Worm (Caenorhabditis elegans) whole organism, late embryonic: ENCODE measurements around the gene coa-4.

Experiments used
- F13H6.1 ChIP-seq: sonication (generic microtip); optimal IDR thresholded peaks from 2 replicates; lab custom pipeline; 2016; ENCODE audit warnings: missing genetic modification characterization, missing compliant biosample characterization
- T23F11.4 ChIP-seq: fragments of 200-800 bp; sonication (Bioruptor generic); optimal IDR thresholded peaks from 2 replicates; lab custom pipeline; 2018; ENCODE audit warnings: mild to moderate bottlenecking, missing genetic modification characterization, missing compliant biosample characterization
- ama-1 ChIP-seq: fragments of 150-350 bp; optimal IDR thresholded peaks from 2 replicates; lab custom pipeline; 2014
- ceh-14 ChIP-seq: sonication (generic microtip); optimal IDR thresholded peaks from 2 replicates; lab custom pipeline; 2016; ENCODE audit warnings: missing genotype, missing genetic modification characterization, missing compliant biosample characterization
- ceh-19 ChIP-seq: fragments of 200-800 bp; sonication (Bioruptor generic); optimal IDR thresholded peaks from 2 replicates; lab custom pipeline; 2018; ENCODE audit warnings: mild to moderate bottlenecking, missing genetic modification characterization, missing compliant biosample characterization
- ceh-2 ChIP-seq: sonication (generic microtip); optimal IDR thresholded peaks from 2 replicates; lab custom pipeline; 2016; ENCODE audit warnings: missing genotype, missing genetic modification characterization, missing compliant biosample characterization
- ceh-30 ChIP-seq: fragments of 150-350 bp; optimal IDR thresholded peaks from 2 replicates; lab custom pipeline; 2014; ENCODE audit warnings: missing biosample characterization, missing genetic modification characterization
- ceh-48 ChIP-seq: sonication (generic microtip); optimal IDR thresholded peaks from 2 replicates; lab custom pipeline; 2016; ENCODE audit warnings: missing genetic modification characterization, inconsistent platforms, missing compliant biosample characterization
- dmd-4 ChIP-seq: sonication (generic microtip); optimal IDR thresholded peaks from 2 replicates; lab custom pipeline; 2016; ENCODE audit warnings: borderline replicate concordance, missing genetic modification characterization, missing compliant biosample characterization
- elt-2 ChIP-seq: sonication (generic microtip); optimal IDR thresholded peaks from 2 replicates; lab custom pipeline; 2016; ENCODE audit warnings: missing genetic modification reagents, missing genetic modification characterization, missing compliant biosample characterization
- elt-4 ChIP-seq: sonication (generic microtip); optimal IDR thresholded peaks from 2 replicates; lab custom pipeline; 2016; ENCODE audit warnings: missing genetic modification characterization, missing compliant biosample characterization
- eyg-1 ChIP-seq: sonication (generic microtip); optimal IDR thresholded peaks from 2 replicates; lab custom pipeline; 2016; ENCODE audit warnings: missing genotype, missing genetic modification characterization, missing compliant biosample characterization
- fkh-10 ChIP-seq: fragments of 150-350 bp; optimal IDR thresholded peaks from 2 replicates; lab custom pipeline; 2014; ENCODE audit warnings: missing biosample characterization, missing genetic modification reagents, missing genetic modification characterization
- fkh-6 ChIP-seq: sonication (generic microtip); optimal IDR thresholded peaks from 2 replicates; lab custom pipeline; 2016; ENCODE audit warnings: missing genetic modification characterization, missing compliant biosample characterization
- gmeb-2 ChIP-seq: sonication (generic microtip); optimal IDR thresholded peaks from 2 replicates; lab custom pipeline; 2016; ENCODE audit warnings: missing genetic modification characterization, inconsistent platforms, missing compliant biosample characterization
- hlh-13 ChIP-seq: fragments of 200-800 bp; sonication (Bioruptor generic); optimal IDR thresholded peaks from 2 replicates; lab custom pipeline; 2018; ENCODE audit warnings: mild to moderate bottlenecking, missing genetic modification characterization, missing compliant biosample characterization
- hlh-15 ChIP-seq: sonication (generic microtip); optimal IDR thresholded peaks from 2 replicates; lab custom pipeline; 2016; ENCODE audit warnings: missing genetic modification characterization, missing compliant biosample characterization
- hlh-30 ChIP-seq: sonication (generic microtip); optimal IDR thresholded peaks from 2 replicates; lab custom pipeline; 2017; ENCODE audit warnings: antibody characterized with exemption, missing genetic modification characterization, missing compliant biosample characterization; ENCODE audit not compliant: insufficient read depth
- hlh-6 ChIP-seq: sonication (generic microtip); optimal IDR thresholded peaks from 2 replicates; lab custom pipeline; 2016; ENCODE audit warnings: missing genotype, missing genetic modification characterization, missing compliant biosample characterization
- hlh-8 ChIP-seq: sonication (generic microtip); optimal IDR thresholded peaks from 2 replicates; lab custom pipeline; 2016; ENCODE audit warnings: missing genotype, missing genetic modification characterization, missing compliant biosample characterization
- lim-6 ChIP-seq: sonication (generic microtip); optimal IDR thresholded peaks from 2 replicates; lab custom pipeline; 2016; ENCODE audit warnings: missing genetic modification characterization, missing compliant biosample characterization
- madf-2 ChIP-seq: sonication (generic microtip); optimal IDR thresholded peaks from 2 replicates; lab custom pipeline; 2017; ENCODE audit warnings: missing genetic modification characterization, missing compliant biosample characterization
- mec-3 ChIP-seq: sonication (generic microtip); optimal IDR thresholded peaks from 2 replicates; lab custom pipeline; 2016; ENCODE audit warnings: borderline replicate concordance, missing genetic modification characterization, missing compliant biosample characterization
- nfya-1 ChIP-seq: sonication (generic microtip); optimal IDR thresholded peaks from 2 replicates; lab custom pipeline; 2017; ENCODE audit warnings: missing genetic modification characterization, mild to moderate bottlenecking, missing compliant biosample characterization, antibody characterized with exemption, moderate library complexity
- nhr-11 ChIP-seq: fragments of 150-350 bp; optimal IDR thresholded peaks from 2 replicates; lab custom pipeline; 2014; ENCODE audit warnings: missing biosample characterization, missing genetic modification characterization
- npax-4 ChIP-seq: sonication (generic microtip); optimal IDR thresholded peaks from 2 replicates; lab custom pipeline; 2016; ENCODE audit warnings: missing genetic modification characterization, missing compliant biosample characterization
- odd-2 ChIP-seq: sonication (generic microtip); optimal IDR thresholded peaks from 2 replicates; lab custom pipeline; 2017; ENCODE audit warnings: antibody characterized with exemption, mild to moderate bottlenecking, missing genetic modification characterization, missing compliant biosample characterization
- pag-3 ChIP-seq: sonication (generic microtip); optimal IDR thresholded peaks from 2 replicates; lab custom pipeline; 2016; ENCODE audit warnings: missing compliant biosample characterization, missing genetic modification characterization, borderline replicate concordance
- pat-9 ChIP-seq: fragments of 200-800 bp; sonication (Bioruptor generic); optimal IDR thresholded peaks from 2 replicates; lab custom pipeline; 2018; ENCODE audit warnings: mild to moderate bottlenecking, missing genetic modification characterization, moderate library complexity, missing compliant biosample characterization
- pax-1 ChIP-seq: fragments of 150-350 bp; optimal IDR thresholded peaks from 2 replicates; lab custom pipeline; 2014; ENCODE audit warnings: missing biosample characterization, missing genetic modification characterization
- pha-4 ChIP-seq: fragments of 150-350 bp; optimal IDR thresholded peaks from 2 replicates; lab custom pipeline; 2018; ENCODE audit warnings: missing biosample characterization, missing genetic modification reagents, missing genetic modification characterization
- ref-2 ChIP-seq: sonication (generic microtip); optimal IDR thresholded peaks from 2 replicates; lab custom pipeline; 2016; ENCODE audit warnings: missing genetic modification characterization, missing compliant biosample characterization
- rnt-1 ChIP-seq: sonication (generic microtip); optimal IDR thresholded peaks from 2 replicates; lab custom pipeline; 2016; ENCODE audit warnings: missing genetic modification characterization, missing compliant biosample characterization
- sox-4 ChIP-seq: sonication (generic microtip); optimal IDR thresholded peaks from 2 replicates; lab custom pipeline; 2017; ENCODE audit warnings: mild to moderate bottlenecking, missing genetic modification characterization, inconsistent platforms, missing compliant biosample characterization
- ttx-3 ChIP-seq: sonication (generic microtip); optimal IDR thresholded peaks from 2 replicates; lab custom pipeline; 2016; ENCODE audit warnings: missing genetic modification reagents, missing genetic modification characterization, missing compliant biosample characterization
- unc-42 ChIP-seq: sonication (generic microtip); optimal IDR thresholded peaks from 2 replicates; lab custom pipeline; 2016; ENCODE audit warnings: missing genotype, missing genetic modification characterization, missing compliant biosample characterization
- ztf-16 ChIP-seq: sonication (generic microtip); optimal IDR thresholded peaks from 2 replicates; lab custom pipeline; 2017; ENCODE audit warnings: missing genetic modification characterization, missing compliant biosample characterization

coa-4 gene

DNA sequence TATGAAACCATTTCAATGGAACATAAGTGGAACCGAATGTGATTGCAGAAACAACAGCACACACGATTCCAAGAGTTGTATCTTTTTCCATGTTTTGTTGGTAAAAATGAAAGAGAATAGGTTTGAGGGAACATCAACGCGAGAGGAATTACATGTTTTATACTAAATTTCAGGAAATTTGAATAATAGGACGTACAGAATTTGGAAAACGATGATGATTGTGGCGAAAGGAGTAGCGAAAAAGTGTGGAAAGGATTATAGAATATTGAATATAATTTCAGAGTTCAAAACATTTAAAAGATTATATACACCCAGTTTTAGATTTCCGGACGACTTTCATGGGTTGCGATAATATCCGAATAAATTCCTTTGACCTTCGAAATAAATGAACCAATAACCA is 26.4 kb downstream of the coa-4 start, which contains the start of gene F49C12.6:
TSS of gene F49C12.6 (minus strand) at position 101 of the 400 bp plus-strand sequence.
- no peak for TF ChIP-seq fkh-6 (tag; lab: Kevin White, UChicago)
- TF ChIP-seq ceh-48 (tag; lab: Kevin White, UChicago), result no peak
- TF ChIP-seq lim-6, result no peak
- no peak for TF ChIP-seq T23F11.4
- TF ChIP-seq hlh-15, result no peak
- no peak for TF ChIP-seq pax-1
- no peak for TF ChIP-seq ceh-30 (tag; lab: Kevin White, UChicago)
- no peak for TF ChIP-seq elt-2 (tag; lab: Kevin White, UChicago)
- no peak for TF ChIP-seq hlh-6
- TF ChIP-seq rnt-1 (tag; lab: Kevin White, UChicago), result no peak
- TF ChIP-seq F13H6.1, result no peak
- no peak for TF ChIP-seq ref-2
- TF ChIP-seq pat-9 (tag; lab: Kevin White, UChicago), result no peak
- TF ChIP-seq odd-2, result no peak
- no peak for TF ChIP-seq npax-4 (tag; lab: Kevin White, UChicago)
- no peak for TF ChIP-seq nfya-1 (tag; lab: Kevin White, UChicago)

- TF ChIP-seq odd-2, result no peak
- no peak for TF ChIP-seq sox-4
- no peak for TF ChIP-seq ama-1 (lab: Kevin White, UChicago)
- TF ChIP-seq gmeb-2 (tag; lab: Kevin White, UChicago), result no peak
- no peak for TF ChIP-seq fkh-6 (tag; lab: Kevin White, UChicago)
Observed at ce11 chrIV:9304617-9305016, 30.8 kb downstream of the coa-4 start, which contains the start of gene F49C12.5. Gene F49C12.5, plus strand, starts transcription at chrIV:9304917.

DNA sequence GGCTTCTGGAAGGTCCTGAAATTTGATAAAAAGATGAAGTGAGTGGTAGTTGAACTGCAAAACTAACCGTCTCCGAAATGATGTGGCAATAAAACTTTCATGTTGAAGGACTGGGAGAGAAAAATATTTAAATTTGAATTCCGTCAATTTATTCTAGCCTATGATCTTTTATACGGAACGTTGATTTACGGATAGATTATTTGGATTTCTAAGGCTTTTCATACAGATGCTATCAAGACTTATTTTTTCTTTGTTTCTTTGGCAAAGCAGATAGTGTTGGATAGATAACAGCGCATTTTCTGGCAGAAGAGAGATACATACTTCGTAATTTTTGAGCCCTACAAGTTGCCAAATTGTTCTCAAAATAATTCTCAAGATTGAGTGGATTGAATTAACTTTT is 31.4 kb downstream of the coa-4 start, which contains the start of gene F49C12.4:
TSS of gene F49C12.4 (minus strand) at position 101 of the 400 bp plus-strand sequence.
- TF ChIP-seq hlh-8 (tag; lab: Kevin White, UChicago), result no peak
- TF ChIP-seq, all 69 proteins: peak for 0

ce11 chrIV:9300127-9300526 is 35.3 kb downstream of the coa-4 start, which contains the start of gene F49C12.3:
Gene F49C12.3, plus strand, starts transcription at chrIV:9300427.
- TF ChIP-seq mec-3 (no peak), ceh-2 (tag; lab: Kevin White, UChicago) (no peak), ama-1 (lab: Kevin White, UChicago) (no peak), pha-4 (tag; lab: Kevin White, UChicago) (no peak), ztf-16 (tag; lab: Kevin White, UChicago) (no peak), ttx-3 (tag; lab: Kevin White, UChicago) (no peak), dmd-4 (tag; lab: Kevin White, UChicago) (no peak), nhr-11 (tag; lab: Kevin White, UChicago) (no peak), eyg-1 (tag; lab: Kevin White, UChicago) (no peak), nfya-1 (tag; lab: Kevin White, UChicago) (no peak), hlh-13 (GFP tag; lab: Kevin White, UChicago) (no peak), elt-4 (tag; lab: Kevin White, UChicago) (no peak), F13H6.1 (no peak), fkh-10 (GFP tag; lab: Kevin White, UChicago) (no peak), madf-2 (tag; lab: Kevin White, UChicago) (no peak), hlh-6 (no peak), npax-4 (tag; lab: Kevin White, UChicago) (no peak), rnt-1 (tag; lab: Kevin White, UChicago) (no peak), hlh-30 (no peak), pag-3 (tag; lab: Kevin White, UChicago) (no peak)

- TF ChIP-seq ceh-14 (tag; lab: Kevin White, UChicago), result no peak
- no peak for TF ChIP-seq fkh-10 (GFP tag; lab: Kevin White, UChicago)
- no peak for TF ChIP-seq nfya-1 (tag; lab: Kevin White, UChicago)
- no peak for TF ChIP-seq unc-42 (tag; lab: Kevin White, UChicago)
- TF ChIP-seq ceh-19, result no peak
Observed at ce11 chrIV:9299145-9299544, 36.3 kb downstream of the coa-4 start, which contains the start of gene F49C12.2. Gene F49C12.2, minus strand, starts transcription at chrIV:9299245.
